Fruit fly (Drosophila melanogaster) whole organism, embryonic: Measurements from ENCODE around the gene CG11560.
A peak's percentile ranks its signal among the peaks of the same experiment; 100 is the strongest.

Source experiments
- Abd-B ChIP-seq: fragments of 200-800 bp; sonication (Bioruptor generic); optimal IDR thresholded peaks from 2 replicates; lab custom pipeline; 2018; ENCODE audit warnings: missing biosample characterization, mild to moderate bottlenecking, missing genetic modification characterization, moderate library complexity
- Asciz ChIP-seq: fragments of 200-800 bp; sonication (Bioruptor generic); optimal IDR thresholded peaks from 2 replicates; lab custom pipeline; 2017; ENCODE audit warnings: missing biosample characterization, mild to moderate bottlenecking, missing genetic modification characterization, missing genetic modification reagents
- Blimp-1 ChIP-seq: fragments of 200-800 bp; sonication (Bioruptor generic); optimal IDR thresholded peaks from 3 replicates; lab custom pipeline; 2018; ENCODE audit warnings: missing biosample characterization, missing genetic modification characterization, mild to moderate bottlenecking, moderate library complexity, missing genetic modification reagents
- CG10147 ChIP-seq: fragments of 200-800 bp; sonication (Bioruptor generic); optimal IDR thresholded peaks from 2 replicates; lab custom pipeline; 2019; ENCODE audit warnings: missing biosample characterization, mild to moderate bottlenecking, missing genetic modification characterization, moderate library complexity
- CG10267 ChIP-seq: fragments of 200-800 bp; sonication (Bioruptor generic); optimal IDR thresholded peaks from 2 replicates; lab custom pipeline; 2018; ENCODE audit warnings: missing biosample characterization, mild to moderate bottlenecking, missing genetic modification characterization, moderate library complexity
- CG10654 ChIP-seq: fragments of 200-800 bp; sonication (Bioruptor generic); optimal IDR thresholded peaks from 2 replicates; lab custom pipeline; 2016; ENCODE audit warnings: missing biosample characterization, missing genetic modification characterization
- CG10979 ChIP-seq: fragments of 200-800 bp; sonication (Bioruptor generic); optimal IDR thresholded peaks from 2 replicates; lab custom pipeline; 2018; ENCODE audit warnings: missing biosample characterization, mild to moderate bottlenecking, missing genetic modification characterization, moderate library complexity
- CG11695 ChIP-seq: fragments of 200-800 bp; sonication (Bioruptor generic); IDR thresholded peaks from 3 replicates; pipeline ENCODE4 v1.3.6; 2022; ENCODE audit warnings: missing biosample characterization, missing genetic modification characterization
- CG12104 ChIP-seq: fragments of 200-800 bp; sonication (Bioruptor generic); optimal IDR thresholded peaks from 3 replicates; lab custom pipeline; 2016; ENCODE audit warnings: missing biosample characterization, missing genetic modification characterization
- CG14014 ChIP-seq: fragments of 200-800 bp; sonication (Bioruptor generic); IDR thresholded peaks from 2 replicates; pipeline ENCODE4 v1.3.6; 2022; ENCODE audit warnings: missing biosample characterization, missing genetic modification characterization
- CG14667 ChIP-seq: fragments of 200-800 bp; sonication (Bioruptor generic); IDR thresholded peaks from 2 replicates; pipeline ENCODE4 v1.3.6; 2022; ENCODE audit warnings: missing biosample characterization, missing genetic modification characterization
- CG15514 ChIP-seq: fragments of 200-800 bp; sonication (Bioruptor generic); optimal IDR thresholded peaks from 3 replicates; lab custom pipeline; 2017; ENCODE audit warnings: missing biosample characterization, missing genetic modification characterization, mild to moderate bottlenecking, moderate library complexity, missing genetic modification reagents
- CG1792 ChIP-seq: fragments of 200-800 bp; sonication (Bioruptor generic); optimal IDR thresholded peaks from 2 replicates; lab custom pipeline; 2016; ENCODE audit warnings: missing biosample characterization, missing genetic modification characterization
- CG32772 ChIP-seq: fragments of 200-800 bp; sonication (Bioruptor generic); IDR thresholded peaks from 2 replicates; pipeline ENCODE4 v1.3.6; 2022; ENCODE audit warnings: missing biosample characterization, missing genetic modification characterization
- CG4707 ChIP-seq: fragments of 200-800 bp; sonication (Bioruptor generic); optimal IDR thresholded peaks from 2 replicates; lab custom pipeline; 2018; ENCODE audit warnings: missing biosample characterization, mild to moderate bottlenecking, missing genetic modification characterization, moderate library complexity
- CG5245 ChIP-seq: fragments of 200-800 bp; sonication (Bioruptor generic); optimal IDR thresholded peaks from 3 replicates; lab custom pipeline; 2016; ENCODE audit warnings: missing biosample characterization, missing genetic modification characterization
- CG5953 ChIP-seq: fragments of 200-800 bp; sonication (Bioruptor generic); IDR thresholded peaks from 2 replicates; pipeline ENCODE4 v1.3.6; 2022; ENCODE audit warnings: missing biosample characterization, missing genetic modification characterization
- CG6689 ChIP-seq: fragments of 200-800 bp; sonication (Bioruptor generic); IDR thresholded peaks from 2 replicates; pipeline ENCODE4 v1.3.6; 2022; ENCODE audit warnings: missing biosample characterization, missing genetic modification characterization
- CG8924 ChIP-seq: fragments of 200-800 bp; optimal IDR thresholded peaks from 3 replicates; lab custom pipeline; 2019; ENCODE audit warnings: missing biosample characterization, mild to moderate bottlenecking, missing genetic modification characterization, moderate library complexity
- Ets97D ChIP-seq: fragments of 200-800 bp; sonication (Bioruptor generic); optimal IDR thresholded peaks from 3 replicates; lab custom pipeline; 2016; ENCODE audit warnings: missing biosample characterization, missing genetic modification characterization
- Fer1 ChIP-seq: fragments of 200-800 bp; sonication (Bioruptor generic); optimal IDR thresholded peaks from 2 replicates; lab custom pipeline; 2017; ENCODE audit warnings: missing biosample characterization, mild to moderate bottlenecking, missing genetic modification characterization
- HHEX ChIP-seq: fragments of 200-800 bp; sonication (Bioruptor generic); optimal IDR thresholded peaks from 3 replicates; lab custom pipeline; 2017; ENCODE audit warnings: missing biosample characterization, mild to moderate bottlenecking, missing genetic modification characterization, missing genetic modification reagents
- HLH3B ChIP-seq: fragments of 200-800 bp; sonication (Bioruptor generic); IDR thresholded peaks from 2 replicates; pipeline ENCODE4 v1.3.6; 2022; ENCODE audit warnings: missing biosample characterization, missing genetic modification characterization
- Hey ChIP-seq: fragments of 200-800 bp; sonication (Bioruptor generic); optimal IDR thresholded peaks from 3 replicates; lab custom pipeline; 2018; ENCODE audit warnings: missing biosample characterization, mild to moderate bottlenecking, missing genetic modification characterization
- Hmr ChIP-seq: fragments of 200-800 bp; sonication (Bioruptor generic); optimal IDR thresholded peaks from 3 replicates; lab custom pipeline; 2017; ENCODE audit warnings: mild to moderate bottlenecking, missing biosample characterization, missing genetic modification reagents, missing genetic modification characterization
- Hr3 ChIP-seq: fragments of 200-800 bp; sonication (Bioruptor generic); optimal IDR thresholded peaks from 3 replicates; lab custom pipeline; 2016; ENCODE audit warnings: missing biosample characterization, missing genetic modification characterization
- Hr78 ChIP-seq, 2 experiments: fragments of 200-800 bp in 1 of 2; fragments of >200 bp in 1 of 2; sonication (Bioruptor generic) in 1 of 2; optimal IDR thresholded peaks; 2 replicates each; lab custom pipeline; 2017 to 2019; ENCODE audit warnings: missing biosample characterization in 2 of 2, missing genetic modification characterization in 2 of 2, mild to moderate bottlenecking in 1 of 2, moderate library complexity in 1 of 2
- Nf-YB ChIP-seq: fragments of 200-800 bp; sonication (Bioruptor generic); optimal IDR thresholded peaks from 3 replicates; lab custom pipeline; 2019; ENCODE audit warnings: missing biosample characterization, mild to moderate bottlenecking, missing genetic modification characterization, moderate library complexity
- Optix ChIP-seq: fragments of 200-800 bp; sonication (Bioruptor generic); IDR thresholded peaks from 3 replicates; pipeline ENCODE4 v1.3.6; 2022; ENCODE audit warnings: missing biosample characterization, missing genetic modification characterization
- Ravus ChIP-seq: fragments of 200-800 bp; sonication (Bioruptor generic); IDR thresholded peaks from 2 replicates; pipeline ENCODE4 v1.3.6; 2022; ENCODE audit warnings: missing biosample characterization, missing genetic modification characterization
- Sox100B ChIP-seq: fragments of 200-800 bp; sonication (Bioruptor generic); optimal IDR thresholded peaks from 3 replicates; lab custom pipeline; 2018; ENCODE audit warnings: missing biosample characterization, mild to moderate bottlenecking, missing genetic modification characterization
- Trl ChIP-seq, 3 experiments: fragments of >200 bp in 2 of 3; fragments of 200-800 bp in 1 of 3; sonication (Bioruptor generic) in 1 of 3; optimal IDR thresholded peaks; 2 replicates in 1 of 3; 3 replicates in 2 of 3; lab custom pipeline; 2016 to 2017; ENCODE audit warnings: missing biosample characterization in 1 of 3, missing genetic modification characterization in 1 of 3
- Xrp1 ChIP-seq: fragments of 200-800 bp; sonication (Bioruptor generic); IDR thresholded peaks from 2 replicates; pipeline ENCODE4 v1.3.6; 2022; ENCODE audit warnings: missing biosample characterization, missing genetic modification characterization
- YL-1 ChIP-seq: fragments of 200-800 bp; sonication (Bioruptor generic); optimal IDR thresholded peaks from 3 replicates; lab custom pipeline; 2017; ENCODE audit warnings: missing biosample characterization, mild to moderate bottlenecking, missing genetic modification characterization
- abd-A ChIP-seq: fragments of 200-800 bp; sonication (Bioruptor generic); optimal IDR thresholded peaks from 3 replicates; lab custom pipeline; 2019; ENCODE audit warnings: missing biosample characterization, mild to moderate bottlenecking, missing genetic modification characterization, moderate library complexity
- ato ChIP-seq: fragments of 200-800 bp; sonication (Bioruptor generic); IDR thresholded peaks from 2 replicates; pipeline ENCODE4 v1.3.6; 2022; ENCODE audit warnings: missing biosample characterization, missing genetic modification characterization; ENCODE audit not compliant: partially characterized antibody
- grau ChIP-seq: fragments of 200-800 bp; optimal IDR thresholded peaks from 3 replicates; lab custom pipeline; 2019; ENCODE audit warnings: missing biosample characterization, mild to moderate bottlenecking, missing genetic modification characterization, moderate library complexity
- gsb-n ChIP-seq: fragments of 200-800 bp; sonication (Bioruptor generic); optimal IDR thresholded peaks from 3 replicates; lab custom pipeline; 2018; ENCODE audit warnings: missing biosample characterization, mild to moderate bottlenecking, missing genetic modification characterization
- lab ChIP-seq: fragments of 200-800 bp; sonication (Bioruptor generic); optimal IDR thresholded peaks from 3 replicates; lab custom pipeline; 2017; ENCODE audit warnings: missing biosample characterization, missing genetic modification characterization, mild to moderate bottlenecking, moderate library complexity, missing genetic modification reagents
- pan ChIP-seq, 4 experiments: fragments of >200 bp in 3 of 4; fragments of 200-800 bp in 1 of 4; sonication (Bioruptor generic) in 1 of 4; optimal IDR thresholded peaks in 3 of 4; IDR thresholded peaks in 1 of 4; 2 replicates each; pipeline versions ENCODE4 v1.3.6 to Lab custom; 2017 to 2022; ENCODE audit warnings: missing biosample characterization in 2 of 4, missing genetic modification characterization in 2 of 4, mixed read lengths in 1 of 4
- phol ChIP-seq: fragments of 200-800 bp; sonication (Bioruptor generic); optimal IDR thresholded peaks from 3 replicates; lab custom pipeline; 2018; ENCODE audit warnings: missing biosample characterization, mild to moderate bottlenecking, missing genetic modification characterization, moderate library complexity
- sd ChIP-seq: fragments of 200-800 bp; sonication (Bioruptor generic); optimal IDR thresholded peaks from 3 replicates; lab custom pipeline; 2018; ENCODE audit warnings: missing biosample characterization, mild to moderate bottlenecking, missing genetic modification characterization, moderate library complexity
- slbo ChIP-seq: fragments of 200-800 bp; sonication (Bioruptor generic); IDR thresholded peaks from 2 replicates; pipeline ENCODE4 v1.3.6; 2022; ENCODE audit warnings: missing biosample characterization, missing genetic modification characterization
- stc ChIP-seq: fragments of 200-800 bp; sonication (Bioruptor generic); IDR thresholded peaks from 2 replicates; pipeline ENCODE4 v1.3.6; 2022; ENCODE audit warnings: missing biosample characterization, missing genetic modification characterization
- sug ChIP-seq: fragments of 200-800 bp; optimal IDR thresholded peaks from 2 replicates; lab custom pipeline; 2019; ENCODE audit warnings: missing biosample characterization, mild to moderate bottlenecking, missing genetic modification characterization, moderate library complexity
- tap ChIP-seq: fragments of 200-800 bp; optimal IDR thresholded peaks from 3 replicates; lab custom pipeline; 2019; ENCODE audit warnings: missing biosample characterization, mild to moderate bottlenecking, missing genetic modification characterization, moderate library complexity
- twi ChIP-seq: fragments of 200-800 bp; optimal IDR thresholded peaks from 2 replicates; lab custom pipeline; 2019; ENCODE audit warnings: missing biosample characterization, mild to moderate bottlenecking, missing genetic modification characterization, moderate library complexity
- tx ChIP-seq: fragments of 200-800 bp; sonication (Bioruptor generic); optimal IDR thresholded peaks from 2 replicates; lab custom pipeline; 2016; ENCODE audit warnings: missing biosample characterization, missing genetic modification characterization

CG11560 gene

dm6 chr3L:12084969-12085690 is 34.7 kb upstream of the CG11560 start (continued):
- TF ChIP-seq pan (optimal IDR thresholded peaks at IDR 0.05; lab: Kevin White, UChicago): no peak
- TF ChIP-seq pan (GFP tag; optimal IDR thresholded peaks at IDR 0.05 in 1 of 2, IDR thresholded peaks at IDR 0.05 in 1 of 2): no peak
- peak in 1 of 2 experiments; percentile 73 for TF ChIP-seq Hr78 (GFP tag; optimal IDR thresholded peaks at IDR 0.05; lab: Kevin White, UChicago)
- peak; percentile 10 for TF ChIP-seq sug (tag; lab: Kevin White, UChicago)
- no peak for TF ChIP-seq CG12104 (GFP tag; lab: Kevin White, UChicago)
- peak; percentile 57 for TF ChIP-seq CG8924 (tag; lab: Kevin White, UChicago)
- no peak for TF ChIP-seq twi (tag; lab: Kevin White, UChicago)
- TF ChIP-seq YL-1: no peak
- TF ChIP-seq Hmr (GFP tag; lab: Kevin White, UChicago): peak; percentile 13
- TF ChIP-seq CG10654: no peak
- no peak for TF ChIP-seq tx
- no peak for TF ChIP-seq CG15514 (GFP tag; lab: Kevin White, UChicago)
- no peak for TF ChIP-seq CG5245 (GFP tag; lab: Kevin White, UChicago)
- TF ChIP-seq CG4707: no peak
- no peak for TF ChIP-seq Trl (optimal IDR thresholded peaks at IDR 0.05; lab: Kevin White, UChicago)
- no peak for TF ChIP-seq Trl (GFP tag; optimal IDR thresholded peaks at IDR 0.05; lab: Kevin White, UChicago)
- TF ChIP-seq Abd-B (GFP tag; lab: Kevin White, UChicago): no peak
- TF ChIP-seq HHEX: no peak
- peak; percentile 12 for TF ChIP-seq Asciz (GFP tag; lab: Kevin White, UChicago)
- TF ChIP-seq Optix: no peak
- peak; percentile 6 for TF ChIP-seq phol
- no peak for TF ChIP-seq Hr3 (GFP tag; lab: Kevin White, UChicago)
- no peak for TF ChIP-seq CG14667
- TF ChIP-seq Xrp1 (GFP tag; lab: Robert Waterston, UW): peak; percentile 19; the same call in 1 of the 2 replicates
- TF ChIP-seq HLH3B (GFP tag; lab: Robert Waterston, UW): no peak
- TF ChIP-seq Ravus (GFP tag; lab: Robert Waterston, UW): no peak
- no peak for TF ChIP-seq ato (GFP tag; lab: Robert Waterston, UW)
- TF ChIP-seq Nf-YB (GFP tag; lab: Kevin White, UChicago): peak; percentile 9
- TF ChIP-seq lab (GFP tag; lab: Kevin White, UChicago): peak; percentile 35
- TF ChIP-seq sd: peak; percentile 9
- peak; percentile 63 for TF ChIP-seq gsb-n
- no peak for TF ChIP-seq slbo (GFP tag; lab: Robert Waterston, UW)
- TF ChIP-seq CG10147: peak; percentile 23
- TF ChIP-seq CG14014 (GFP tag; lab: Robert Waterston, UW): no peak
- no peak for TF ChIP-seq Hey (tag; lab: Kevin White, UChicago)
- TF ChIP-seq grau (tag; lab: Kevin White, UChicago): peak; percentile 41
- peak; percentile 44 for TF ChIP-seq tap (tag; lab: Kevin White, UChicago)
- TF ChIP-seq CG32772: no peak
- TF ChIP-seq Sox100B (GFP tag; lab: Kevin White, UChicago): peak; percentile 10
- TF ChIP-seq CG1792 (GFP tag; lab: Kevin White, UChicago): no peak
- TF ChIP-seq CG6689: peak; percentile 9; the same call in 1 of the 2 replicates
- peak; percentile 29 for TF ChIP-seq Blimp-1 (GFP tag; lab: Kevin White, UChicago)
- TF ChIP-seq CG11695 (GFP tag; lab: Robert Waterston, UW): peak; percentile 52; the same call in 1 of the 3 replicates
- TF ChIP-seq CG5953 (GFP tag; lab: Robert Waterston, UW): no peak
- TF ChIP-seq abd-A (tag; lab: Kevin White, UChicago): peak; percentile 30
- TF ChIP-seq stc (GFP tag; lab: Robert Waterston, UW): no peak
- peak; percentile 40 for TF ChIP-seq CG10267 (tag; lab: Kevin White, UChicago)
- peak; percentile 30 for TF ChIP-seq CG10979
- no peak for TF ChIP-seq Fer1 (GFP tag; lab: Kevin White, UChicago)
- no peak for TF ChIP-seq Ets97D (GFP tag; lab: Kevin White, UChicago)
